Worm (Caenorhabditis elegans): Measurements from ENCODE around the gene F59A6.12.
A peak's percentile ranks its signal among the peaks of the same experiment; 100 is the strongest.

The F59A6.12 gene

DNA sequence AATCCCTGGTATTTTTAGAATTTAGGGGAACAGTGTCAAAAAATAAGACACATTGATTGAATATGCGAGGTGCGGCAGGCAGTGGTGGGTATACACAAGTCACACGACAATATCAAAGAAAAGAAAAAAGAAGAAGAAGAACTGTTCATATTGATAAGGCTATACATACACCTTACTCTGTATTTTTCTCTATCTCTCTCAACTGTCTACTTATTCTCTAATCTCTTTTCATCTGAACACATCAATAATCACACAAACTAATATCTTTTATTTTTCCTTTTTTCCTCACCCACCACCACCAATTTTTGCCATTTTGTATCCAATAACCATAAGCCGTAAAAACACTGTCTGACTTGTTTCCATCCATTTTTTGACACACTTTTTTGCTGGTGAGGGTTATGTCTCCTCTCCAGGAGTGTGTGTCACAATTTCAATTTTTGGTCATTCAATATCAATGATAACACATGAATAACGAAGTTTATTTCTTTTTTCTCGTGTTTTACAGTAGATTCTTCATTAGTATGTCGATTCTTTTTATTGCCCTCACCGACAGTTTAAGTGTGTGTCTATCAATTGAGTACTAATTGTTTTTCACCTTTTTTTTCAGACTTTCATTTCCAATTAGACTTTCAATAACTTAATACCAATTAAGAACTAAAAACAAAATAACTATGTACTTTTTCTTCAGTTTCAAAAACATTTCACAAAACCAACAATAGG, 7.7 kb upstream of the F59A6.12 start (continued):
- TF ChIP-seq mef-2 (tag; optimal IDR thresholded peaks at IDR 0.05) (no peak), elt-2 (tag; optimal IDR thresholded peaks at IDR 0.05) (peak; percentile 96), egl-27 (tag; optimal IDR thresholded peaks at IDR 0.05) (no peak), nhr-77 (tag; optimal IDR thresholded peaks at IDR 0.05) (no peak), zag-1 (tag; optimal IDR thresholded peaks at IDR 0.05) (no peak), fos-1 (tag; optimal IDR thresholded peaks at IDR 0.05) (no peak), sup-37 (GFP tag; optimal IDR thresholded peaks at IDR 0.05) (no peak), dpl-1 (GFP tag; optimal IDR thresholded peaks at IDR 0.05) (peak in 1 of 3 experiments; percentile 15), blmp-1 (tag; optimal IDR thresholded peaks at IDR 0.05) (peak; percentile 24), ets-5 (GFP tag; IDR thresholded peaks at IDR 0.05) (no peak), unc-98 (GFP tag; IDR thresholded peaks at IDR 0.05) (no peak), ceh-8 (GFP tag; optimal IDR thresholded peaks at IDR 0.05) (no peak), fkh-4 (tag; optimal IDR thresholded peaks at IDR 0.05; ENCODE audit: borderline replicate concordance) (no peak), lin-39 (tag; optimal IDR thresholded peaks at IDR 0.05) (no peak), C16A3.4 (tag; optimal IDR thresholded peaks at IDR 0.05) (no peak), Y116A8C.19 (tag; optimal IDR thresholded peaks at IDR 0.05; ENCODE audit: borderline replicate concordance) (no peak), rnt-1 (tag; optimal IDR thresholded peaks at IDR 0.05) (no peak), lsy-2 (tag; optimal IDR thresholded peaks at IDR 0.05) (peak; percentile 10 to 60), pag-3 (tag; optimal IDR thresholded peaks at IDR 0.05; ENCODE audit: borderline replicate concordance, insufficient read depth) (no peak), irx-1 (tag; optimal IDR thresholded peaks at IDR 0.05) (no peak), lin-13 (GFP tag; optimal IDR thresholded peaks at IDR 0.05) (no peak), tlp-1 (tag; optimal IDR thresholded peaks at IDR 0.05) (no peak), efl-1 (optimal IDR thresholded peaks at IDR 0.05) (no peak), efl-1 (GFP tag; optimal IDR thresholded peaks at IDR 0.05 in 1 of 2) (peak in 1 of 2 experiments; percentile 89), zip-4 (GFP tag; optimal IDR thresholded peaks at IDR 0.05) (no peak), egl-13 (tag; optimal IDR thresholded peaks at IDR 0.05) (no peak), swsn-7 (tag; optimal IDR thresholded peaks at IDR 0.05) (no peak), nhr-20 (tag; optimal IDR thresholded peaks at IDR 0.05) (peak; percentile 57), C34B4.2 (tag; optimal IDR thresholded peaks at IDR 0.05) (no peak), nhr-76 (tag; optimal IDR thresholded peaks at IDR 0.05) (no peak), lir-3 (tag; optimal IDR thresholded peaks at IDR 0.05; ENCODE audit: poor library complexity) (no peak), unc-30 (tag; optimal IDR thresholded peaks at IDR 0.05) (no peak), unc-86 (tag; optimal IDR thresholded peaks at IDR 0.05) (no peak), grh-1 (GFP tag; IDR thresholded peaks at IDR 0.05) (no peak), pqm-1 (tag; optimal IDR thresholded peaks at IDR 0.05) (peak; percentile 20), nhr-84 (tag; optimal IDR thresholded peaks at IDR 0.05) (no peak), vab-15 (tag; optimal IDR thresholded peaks at IDR 0.05) (no peak), aly-2 (tag; optimal IDR thresholded peaks at IDR 0.05) (no peak), nhr-85 (tag) (peak; percentile 89), mdl-1 (tag; optimal IDR thresholded peaks at IDR 0.05) (peak in 1 of 2 experiments; percentile 23), nhr-11 (tag; optimal IDR thresholded peaks at IDR 0.05) (no peak), nhr-237 (tag; optimal IDR thresholded peaks at IDR 0.05) (no peak), hlh-4 (tag; optimal IDR thresholded peaks at IDR 0.05) (no peak), isw-1 (GFP tag; IDR thresholded peaks at IDR 0.05) (no peak), alr-1 (tag; optimal IDR thresholded peaks at IDR 0.05; ENCODE audit: borderline replicate concordance) (no peak)

Measured in whole organism, L1 larva.